Fruit fly (Drosophila melanogaster) whole organism, embryonic: ENCODE measurements around the gene gce.

Experiments
- Adf1 ChIP-seq: fragments of 200-800 bp; sonication (Bioruptor generic); IDR thresholded peaks from 2 replicates; pipeline ENCODE4 v1.3.6; 2022; ENCODE audit warnings: missing biosample characterization, missing genetic modification characterization
- CG12659 ChIP-seq: fragments of 200-800 bp; sonication (Bioruptor generic); optimal IDR thresholded peaks from 3 replicates; lab custom pipeline; 2017; ENCODE audit warnings: mild to moderate bottlenecking, missing biosample characterization, missing genetic modification reagents, missing genetic modification characterization
- CG14050 ChIP-seq: fragments of 200-800 bp; sonication (Bioruptor generic); IDR thresholded peaks from 3 replicates; pipeline ENCODE4 v1.3.6; 2022; ENCODE audit warnings: missing biosample characterization, missing genetic modification characterization
- CG15696 ChIP-seq: fragments of 200-800 bp; sonication (Bioruptor generic); optimal IDR thresholded peaks from 2 replicates; lab custom pipeline; 2019; ENCODE audit warnings: missing biosample characterization, mild to moderate bottlenecking, missing genetic modification characterization, moderate library complexity
- CG1792 ChIP-seq: fragments of 200-800 bp; sonication (Bioruptor generic); optimal IDR thresholded peaks from 2 replicates; lab custom pipeline; 2016; ENCODE audit warnings: missing biosample characterization, missing genetic modification characterization
- CG2889 ChIP-seq: fragments of 200-800 bp; sonication (Bioruptor generic); IDR thresholded peaks from 3 replicates; pipeline ENCODE4 v1.3.6; 2022; ENCODE audit warnings: missing biosample characterization, missing genetic modification characterization
- CG30403 ChIP-seq: fragments of 200-800 bp; sonication (Bioruptor generic); optimal IDR thresholded peaks from 3 replicates; lab custom pipeline; 2016; ENCODE audit warnings: missing biosample characterization, missing genetic modification characterization
- CG4328 ChIP-seq: fragments of 200-800 bp; sonication (Bioruptor generic); optimal IDR thresholded peaks from 3 replicates; lab custom pipeline; 2017; ENCODE audit warnings: missing biosample characterization, missing genetic modification reagents, missing genetic modification characterization
- CG43689 ChIP-seq: fragments of 200-800 bp; sonication (Bioruptor generic); IDR thresholded peaks from 2 replicates; pipeline ENCODE4 v1.3.6; 2022; ENCODE audit warnings: missing biosample characterization, missing genetic modification characterization
- CG4820 ChIP-seq: fragments of 200-800 bp; sonication (Bioruptor generic); optimal IDR thresholded peaks from 3 replicates; lab custom pipeline; 2016; ENCODE audit warnings: missing biosample characterization, missing genetic modification characterization
- CG6272 ChIP-seq: fragments of 200-800 bp; sonication (Bioruptor generic); IDR thresholded peaks from 2 replicates; pipeline ENCODE4 v1.3.6; 2022; ENCODE audit warnings: missing biosample characterization, missing genetic modification characterization
- CG7271 ChIP-seq: fragments of 200-800 bp; sonication (Bioruptor generic); optimal IDR thresholded peaks from 2 replicates; lab custom pipeline; 2018; ENCODE audit warnings: missing biosample characterization, mild to moderate bottlenecking, missing genetic modification characterization, moderate library complexity
- CG8478 ChIP-seq: fragments of >200 bp; optimal IDR thresholded peaks from 2 replicates; lab custom pipeline; 2018
- CG8924 ChIP-seq: fragments of 200-800 bp; optimal IDR thresholded peaks from 3 replicates; lab custom pipeline; 2019; ENCODE audit warnings: missing biosample characterization, mild to moderate bottlenecking, missing genetic modification characterization, moderate library complexity
- CG9727 ChIP-seq: fragments of 200-800 bp; sonication (Bioruptor generic); optimal IDR thresholded peaks from 3 replicates; lab custom pipeline; 2017; ENCODE audit warnings: missing biosample characterization, mild to moderate bottlenecking, missing genetic modification characterization
- CG9817 ChIP-seq: fragments of 200-800 bp; sonication (Bioruptor generic); optimal IDR thresholded peaks from 2 replicates; lab custom pipeline; 2018; ENCODE audit warnings: missing biosample characterization, mild to moderate bottlenecking, missing genetic modification characterization, moderate library complexity
- CG9876 ChIP-seq: fragments of 200-800 bp; sonication (Bioruptor generic); optimal IDR thresholded peaks from 2 replicates; lab custom pipeline; 2016; ENCODE audit warnings: missing biosample characterization, missing genetic modification characterization
- CTCF ChIP-seq: fragments of 200-800 bp; sonication (Bioruptor generic); optimal IDR thresholded peaks from 2 replicates; lab custom pipeline; 2017; ENCODE audit warnings: missing biosample characterization, mild to moderate bottlenecking, missing genetic modification characterization, moderate library complexity
- Chrac-16 ChIP-seq: fragments of 200-800 bp; sonication (Bioruptor generic); optimal IDR thresholded peaks from 3 replicates; lab custom pipeline; 2016; ENCODE audit warnings: missing biosample characterization, missing genetic modification characterization
- Dbx ChIP-seq: fragments of 200-800 bp; sonication (Bioruptor generic); IDR thresholded peaks from 3 replicates; pipeline ENCODE4 v1.3.6; 2022; ENCODE audit warnings: missing biosample characterization, missing genetic modification characterization
- Dfd ChIP-seq, 2 experiments: fragments of >200 bp; optimal IDR thresholded peaks; 2 replicates each; lab custom pipeline; 2017; ENCODE audit warnings: missing biosample characterization in 2 of 2, missing genetic modification characterization in 2 of 2
- Dll ChIP-seq: fragments of 200-800 bp; sonication (Bioruptor generic); IDR thresholded peaks from 4 replicates; pipeline ENCODE4 v1.3.6; 2022; ENCODE audit warnings: missing biosample characterization, missing genetic modification characterization; ENCODE audit not compliant: partially characterized antibody
- Doc2 ChIP-seq: fragments of 200-800 bp; sonication (Bioruptor generic); IDR thresholded peaks from 2 replicates; pipeline ENCODE4 v1.3.6; 2022; ENCODE audit warnings: missing biosample characterization, missing genetic modification characterization
- ERR ChIP-seq: fragments of 200-800 bp; sonication (Bioruptor generic); optimal IDR thresholded peaks from 2 replicates; lab custom pipeline; 2016; ENCODE audit warnings: missing biosample characterization, missing genetic modification characterization
- HmgD ChIP-seq: fragments of 200-800 bp; sonication (Bioruptor generic); optimal IDR thresholded peaks from 3 replicates; lab custom pipeline; 2016; ENCODE audit warnings: missing biosample characterization, missing genetic modification characterization
- Poxn ChIP-seq: fragments of 200-800 bp; sonication (Bioruptor generic); IDR thresholded peaks from 2 replicates; pipeline ENCODE4 v1.3.6; 2022; ENCODE audit warnings: missing biosample characterization, missing genetic modification characterization
- Rx ChIP-seq: fragments of 200-800 bp; sonication (Bioruptor generic); IDR thresholded peaks from 2 replicates; pipeline ENCODE4 v1.3.6; 2022; ENCODE audit warnings: missing biosample characterization, missing genetic modification characterization
- Side ChIP-seq: fragments of 200-800 bp; sonication (Bioruptor generic); optimal IDR thresholded peaks from 2 replicates; lab custom pipeline; 2016; ENCODE audit warnings: missing biosample characterization, missing genetic modification characterization
- Sin3A ChIP-seq: fragments of >200 bp; optimal IDR thresholded peaks from 2 replicates; lab custom pipeline; 2018
- ash1 ChIP-seq: fragments of 200-800 bp; sonication (Bioruptor generic); optimal IDR thresholded peaks from 2 replicates; lab custom pipeline; 2018; ENCODE audit warnings: missing biosample characterization, mild to moderate bottlenecking, missing genetic modification characterization
- cas ChIP-seq: fragments of 200-800 bp; sonication (Bioruptor generic); IDR thresholded peaks from 2 replicates; pipeline ENCODE4 v1.3.6; 2022; ENCODE audit warnings: missing biosample characterization, missing genetic modification characterization
- chm ChIP-seq: fragments of 200-800 bp; sonication (Bioruptor generic); IDR thresholded peaks from 2 replicates; pipeline ENCODE4 v1.3.6; 2022; ENCODE audit warnings: missing biosample characterization, missing genetic modification characterization
- croc ChIP-seq: fragments of 200-800 bp; sonication (Bioruptor generic); conservative IDR thresholded peaks from 3 replicates; pipeline ENCODE4 v1.3.6; 2022; ENCODE audit warnings: missing biosample characterization, missing genetic modification characterization
- dm ChIP-seq: fragments of 200-800 bp; sonication (Bioruptor generic); optimal IDR thresholded peaks from 3 replicates; lab custom pipeline; 2016; ENCODE audit warnings: missing biosample characterization, missing genetic modification characterization
- dpn ChIP-seq, 2 experiments: fragments of 200-800 bp; sonication (Bioruptor generic); optimal IDR thresholded peaks; 3 replicates each; lab custom pipeline; 2016; ENCODE audit warnings: missing biosample characterization in 2 of 2, missing genetic modification characterization in 2 of 2
- emc ChIP-seq: fragments of 200-800 bp; sonication (Bioruptor generic); optimal IDR thresholded peaks from 2 replicates; lab custom pipeline; 2016; ENCODE audit warnings: missing biosample characterization, missing genetic modification characterization
- ems ChIP-seq: fragments of 200-800 bp; sonication (Bioruptor generic); optimal IDR thresholded peaks from 3 replicates; lab custom pipeline; 2016; ENCODE audit warnings: missing biosample characterization, missing genetic modification characterization
- fd96Cb ChIP-seq: fragments of 200-800 bp; sonication (Bioruptor generic); optimal IDR thresholded peaks from 2 replicates; lab custom pipeline; 2018; ENCODE audit warnings: missing biosample characterization, mild to moderate bottlenecking, missing genetic modification characterization, moderate library complexity
- gro ChIP-seq: fragments of 200-800 bp; sonication (Bioruptor generic); optimal IDR thresholded peaks from 2 replicates; lab custom pipeline; 2016; ENCODE audit warnings: missing biosample characterization, missing genetic modification characterization
- ham ChIP-seq: fragments of 200-800 bp; sonication (Bioruptor generic); IDR thresholded peaks from 2 replicates; pipeline ENCODE4 v1.3.6; 2022; ENCODE audit warnings: missing biosample characterization, missing genetic modification characterization
- hkb ChIP-seq, 2 experiments: fragments of 200-800 bp in 1 of 2; fragments of >200 bp in 1 of 2; sonication (Bioruptor generic) in 1 of 2; IDR thresholded peaks in 1 of 2; optimal IDR thresholded peaks in 1 of 2; 2 replicates each; pipeline versions ENCODE4 v1.3.6 to Lab custom; 2017 to 2022; ENCODE audit warnings: missing biosample characterization in 1 of 2, missing genetic modification characterization in 1 of 2
- nom ChIP-seq: fragments of 200-800 bp; sonication (Bioruptor generic); optimal IDR thresholded peaks from 2 replicates; lab custom pipeline; 2017; ENCODE audit warnings: missing biosample characterization, missing genetic modification characterization, mild to moderate bottlenecking, moderate library complexity, missing genetic modification reagents
- ro ChIP-seq: fragments of 200-800 bp; sonication (Bioruptor generic); IDR thresholded peaks from 2 replicates; pipeline ENCODE4 v1.3.6; 2022; ENCODE audit warnings: missing biosample characterization, missing genetic modification characterization
- sob ChIP-seq: fragments of 200-800 bp; sonication (Bioruptor generic); IDR thresholded peaks from 2 replicates; pipeline ENCODE4 v1.3.6; 2022; ENCODE audit warnings: missing biosample characterization, missing genetic modification characterization
- trem ChIP-seq: fragments of 200-800 bp; optimal IDR thresholded peaks from 3 replicates; lab custom pipeline; 2019; ENCODE audit warnings: missing biosample characterization, mild to moderate bottlenecking, missing genetic modification characterization, moderate library complexity
- unpg ChIP-seq: fragments of 200-800 bp; sonication (Bioruptor generic); optimal IDR thresholded peaks from 3 replicates; lab custom pipeline; 2018; ENCODE audit warnings: missing biosample characterization, mild to moderate bottlenecking, missing genetic modification characterization, moderate library complexity
- usp ChIP-seq: fragments of >200 bp; optimal IDR thresholded peaks from 2 replicates; lab custom pipeline; 2017; ENCODE audit warnings: missing biosample characterization, missing genetic modification characterization
- vfl ChIP-seq: fragments of 200-800 bp; sonication (Bioruptor generic); optimal IDR thresholded peaks from 2 replicates; lab custom pipeline; 2016; ENCODE audit warnings: missing biosample characterization, missing genetic modification characterization
- vnd ChIP-seq: fragments of 200-800 bp; sonication (Bioruptor generic); IDR thresholded peaks from 3 replicates; pipeline ENCODE4 v1.3.6; 2022; ENCODE audit warnings: missing biosample characterization, missing genetic modification characterization; ENCODE audit not compliant: partially characterized antibody
- vvl ChIP-seq: fragments of 200-800 bp; sonication (Bioruptor generic); IDR thresholded peaks from 2 replicates; pipeline ENCODE4 v1.3.6; 2022; ENCODE audit warnings: missing biosample characterization, missing genetic modification characterization
- zen2 ChIP-seq: fragments of 200-800 bp; sonication (Bioruptor generic); IDR thresholded peaks from 3 replicates; pipeline ENCODE4 v1.3.6; 2022; ENCODE audit warnings: missing biosample characterization, missing genetic modification characterization; ENCODE audit not compliant: partially characterized antibody

The gce gene

dm6 chrX:15323302-15323880, 25.8 kb downstream of the gce start (continued):
- TF ChIP-seq CG4820 (GFP tag; lab: Kevin White, UChicago) (peak; percentile 55), trem (tag; lab: Kevin White, UChicago) (peak; percentile 24), ash1 (peak; percentile 76), sob (GFP tag; lab: Robert Waterston, UW) (peak; percentile 93), CG4328 (GFP tag; lab: Kevin White, UChicago) (peak; percentile 84), Sin3A (lab: Kevin White, UChicago) (no peak), nom (GFP tag; lab: Kevin White, UChicago) (peak; percentile 72), CG8924 (tag; lab: Kevin White, UChicago) (peak; percentile 62), CG1792 (peak; percentile 78), ERR (GFP tag; lab: Kevin White, UChicago) (peak; percentile 93), ro (GFP tag; lab: Robert Waterston, UW) (peak; percentile 72; the same call in 1 of the 2 replicates), CG15696 (peak; percentile 37), usp (GFP tag; lab: Kevin White, UChicago) (no peak), HmgD (peak; percentile 89), CG8478 (lab: Kevin White, UChicago) (no peak), Rx (GFP tag; lab: Robert Waterston, UW) (peak; percentile 88), dm (peak; percentile 96), ems (peak; percentile 81), CG12659 (GFP tag; lab: Kevin White, UChicago) (peak; percentile 88), CG43689 (GFP tag; lab: Robert Waterston, UW) (peak; percentile 84), CG6272 (GFP tag; lab: Robert Waterston, UW) (peak; percentile 61), CG9727 (GFP tag; lab: Kevin White, UChicago) (peak; percentile 67), chm (GFP tag; lab: Robert Waterston, UW) (peak; percentile 93), Dll (GFP tag; lab: Robert Waterston, UW) (0 out of 4 replicates have a peak, but pooled peaks have one; percentile 39), vvl (GFP tag; lab: Robert Waterston, UW) (peak; percentile 94), Dfd (GFP tag; optimal IDR thresholded peaks at IDR 0.05; lab: Kevin White, UChicago) (no peak), emc (peak; percentile 24), fd96Cb (tag; lab: Kevin White, UChicago) (peak; percentile 50), unpg (GFP tag; lab: Kevin White, UChicago) (peak; percentile 67), cas (GFP tag; lab: Robert Waterston, UW) (peak; percentile 82), ham (GFP tag; lab: Robert Waterston, UW) (peak; percentile 68; the same call in 1 of the 2 replicates), vnd (GFP tag; lab: Robert Waterston, UW) (no peak), Chrac-16 (GFP tag; lab: Kevin White, UChicago) (peak; percentile 85), CG30403 (GFP tag; lab: Kevin White, UChicago) (peak; percentile 84), CG9817 (tag; lab: Kevin White, UChicago) (peak; percentile 79), Side (GFP tag; lab: Kevin White, UChicago) (peak; percentile 87), CG2889 (GFP tag; lab: Robert Waterston, UW) (peak; percentile 81), CG7271 (tag; lab: Kevin White, UChicago) (no peak), Poxn (GFP tag; lab: Robert Waterston, UW) (peak; percentile 68), croc (peak; percentile 36; the same call in 1 of the 3 replicates), vfl (GFP tag; lab: Kevin White, UChicago) (no peak), Doc2 (GFP tag; lab: Robert Waterston, UW) (peak; percentile 76), CG14050 (GFP tag; lab: Robert Waterston, UW) (peak; percentile 81), zen2 (GFP tag; lab: Robert Waterston, UW) (peak; percentile 62; the same call in 2 of the 3 replicates), dpn (GFP tag; optimal IDR thresholded peaks at IDR 0.05; lab: Kevin White, UChicago) (peak; percentile 85 to 92), gro (peak; percentile 87), Adf1 (GFP tag; lab: Robert Waterston, UW) (peak; percentile 81), Dbx (GFP tag; lab: Robert Waterston, UW) (peak; percentile 94), CTCF (peak; percentile 39), hkb (optimal IDR thresholded peaks at IDR 0.05; lab: Kevin White, UChicago) (no peak), hkb (GFP tag; IDR thresholded peaks at IDR 0.05; lab: Robert Waterston, UW) (peak; percentile 89), CG9876 (GFP tag; lab: Kevin White, UChicago) (peak; percentile 76)
